Worm (Caenorhabditis elegans): ENCODE measurements around the gene T08G3.6.

The T08G3.6 gene

ce11 chrV:16433471-16433870 is 12.3 kb upstream of the T08G3.6 start, which contains the start of gene clec-234:
clec-234 (minus strand) TSS chrV:16433571.
- TF ChIP-seq zip-4 (GFP tag; optimal IDR thresholded peaks at IDR 0.05) (no peak), swsn-7 (tag; optimal IDR thresholded peaks at IDR 0.05) (no peak), fkh-10 (GFP tag; optimal IDR thresholded peaks at IDR 0.05) (no peak), xbp-1 (tag; optimal IDR thresholded peaks at IDR 0.05) (no peak), vab-15 (tag; optimal IDR thresholded peaks at IDR 0.05) (no peak), mdl-1 (tag; optimal IDR thresholded peaks at IDR 0.05) (no peak), ceh-63 (GFP tag; optimal IDR thresholded peaks at IDR 0.05) (no peak), isw-1 (GFP tag; IDR thresholded peaks at IDR 0.05) (no peak), ztf-11 (tag; optimal IDR thresholded peaks at IDR 0.05) (no peak), snu-23 (GFP tag; optimal IDR thresholded peaks at IDR 0.05) (no peak), nhr-12 (tag; optimal IDR thresholded peaks at IDR 0.05) (no peak), Y116A8C.19 (tag; optimal IDR thresholded peaks at IDR 0.05; ENCODE audit: borderline replicate concordance) (no peak), pqm-1 (tag; optimal IDR thresholded peaks at IDR 0.05) (no peak), nhr-11 (tag; optimal IDR thresholded peaks at IDR 0.05) (no peak)

DNA sequence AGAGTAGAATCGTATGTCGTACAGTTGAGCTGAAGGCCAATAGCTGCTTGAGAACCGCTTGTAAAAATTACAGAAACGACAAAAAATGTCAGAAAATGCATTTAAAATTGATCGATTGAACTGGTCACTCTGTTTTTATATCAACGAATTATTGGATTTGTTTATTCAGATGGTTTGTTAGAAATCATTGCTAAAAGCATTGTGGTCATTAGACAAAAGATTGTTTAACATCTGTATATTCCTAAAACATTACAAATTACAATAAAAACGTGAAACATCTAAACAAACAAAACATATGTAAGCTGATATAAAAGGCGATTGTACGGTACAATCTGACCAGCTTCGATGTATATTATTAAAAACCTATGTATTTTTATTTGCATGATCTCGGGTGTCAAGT is 10.3 kb upstream of the T08G3.6 start, which contains the start of the genes F26D2.13 and F26D2.14:
Gene F26D2.13, minus strand, starts transcription at position 101 of the 400 bp plus-strand sequence.
Gene F26D2.14, plus strand, starts transcription at position 346 of the 400 bp plus-strand sequence.
- TF ChIP-seq zip-4 (GFP tag; optimal IDR thresholded peaks at IDR 0.05) (no peak), dsc-1 (tag; optimal IDR thresholded peaks at IDR 0.05) (no peak), lin-35 (GFP tag; optimal IDR thresholded peaks at IDR 0.05) (no peak), aly-2 (tag; optimal IDR thresholded peaks at IDR 0.05) (no peak), nhr-19 (GFP tag; conservative IDR thresholded peaks at IDR 0.05) (no peak)

DNA sequence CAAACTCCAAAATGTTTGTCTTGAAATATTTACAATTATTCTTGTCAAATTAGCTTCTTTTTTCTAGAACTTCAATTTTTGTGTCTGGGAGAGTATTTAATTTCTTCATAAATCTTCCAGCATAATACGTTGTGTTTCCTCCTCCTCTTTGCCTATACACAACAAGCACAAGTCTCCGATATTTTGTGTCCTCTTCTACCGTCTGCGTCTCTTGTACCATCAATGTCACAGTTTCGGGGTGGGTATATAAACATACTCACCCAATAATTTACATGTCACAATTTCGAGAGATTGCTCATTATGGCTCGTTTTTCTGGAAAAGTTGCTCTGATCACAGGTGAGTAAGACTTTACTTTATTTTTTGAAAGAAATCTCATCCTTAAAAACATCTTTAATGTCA is 8.2 kb upstream of the T08G3.6 start, which contains the start of gene F26D2.15:
Gene F26D2.15, plus strand, starts transcription at position 301 of the 400 bp plus-strand sequence.
- no peak for TF ChIP-seq hpl-2 (GFP tag; optimal IDR thresholded peaks at IDR 0.05)
- no peak for TF ChIP-seq tlp-1 (tag; optimal IDR thresholded peaks at IDR 0.05)

ce11 chrV:16443626-16444025 is 2.1 kb upstream of the T08G3.6 start, which contains the start of gene srh-141:
srh-141 (plus strand) TSS chrV:16443926.
- TF ChIP-seq egl-13 (tag; optimal IDR thresholded peaks at IDR 0.05): no peak
- TF ChIP-seq ztf-11 (tag; optimal IDR thresholded peaks at IDR 0.05): no peak
- no peak for TF ChIP-seq nhr-20 (tag; optimal IDR thresholded peaks at IDR 0.05)

- no peak for TF ChIP-seq nhr-19 (GFP tag; conservative IDR thresholded peaks at IDR 0.05)
- no peak for TF ChIP-seq alr-1 (tag; optimal IDR thresholded peaks at IDR 0.05; ENCODE audit: borderline replicate concordance)
- no peak for TF ChIP-seq nhr-11 (tag; optimal IDR thresholded peaks at IDR 0.05)
- TF ChIP-seq mdl-1 (tag; optimal IDR thresholded peaks at IDR 0.05): no peak
- no peak for TF ChIP-seq ztf-11 (tag; optimal IDR thresholded peaks at IDR 0.05)
Measured at ce11 chrV:16446191-16446590, 415 bp downstream of the T08G3.6 start.

DNA sequence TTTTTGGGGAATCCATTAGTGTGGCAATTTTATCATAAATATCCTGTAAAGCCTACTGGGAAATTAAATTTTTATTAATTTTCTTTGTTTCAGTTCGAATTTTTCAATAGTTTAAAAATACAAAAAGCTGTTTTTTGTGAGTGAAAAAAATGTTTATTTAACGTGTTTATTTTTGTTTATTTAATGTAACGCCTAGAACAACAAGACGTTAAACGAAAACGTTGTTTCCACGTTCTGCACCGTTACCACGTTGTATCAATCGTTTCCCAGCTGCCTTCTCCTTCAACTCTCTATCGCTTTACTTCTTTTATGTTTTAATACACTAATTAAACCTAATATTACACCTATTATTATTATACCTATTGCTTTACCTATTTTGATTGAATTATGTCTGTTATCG is 2.0 kb downstream of the T08G3.6 start, which contains the start of gene T08G3.13:
Gene T08G3.13, plus strand, starts transcription at position 301 of the 400 bp plus-strand sequence.
- no peak for TF ChIP-seq ceh-63 (GFP tag; optimal IDR thresholded peaks at IDR 0.05)
- no peak for TF ChIP-seq nhr-11 (tag; optimal IDR thresholded peaks at IDR 0.05)
- TF ChIP-seq mep-1 (tag; optimal IDR thresholded peaks at IDR 0.05): no peak
- no peak for TF ChIP-seq ztf-11 (tag; optimal IDR thresholded peaks at IDR 0.05)
- TF ChIP-seq F16B12.6 (tag; optimal IDR thresholded peaks at IDR 0.05): no peak
- no peak for TF ChIP-seq dpl-1 (GFP tag; optimal IDR thresholded peaks at IDR 0.05)
- TF ChIP-seq ceh-88 (GFP tag; IDR thresholded peaks at IDR 0.05): no peak

DNA sequence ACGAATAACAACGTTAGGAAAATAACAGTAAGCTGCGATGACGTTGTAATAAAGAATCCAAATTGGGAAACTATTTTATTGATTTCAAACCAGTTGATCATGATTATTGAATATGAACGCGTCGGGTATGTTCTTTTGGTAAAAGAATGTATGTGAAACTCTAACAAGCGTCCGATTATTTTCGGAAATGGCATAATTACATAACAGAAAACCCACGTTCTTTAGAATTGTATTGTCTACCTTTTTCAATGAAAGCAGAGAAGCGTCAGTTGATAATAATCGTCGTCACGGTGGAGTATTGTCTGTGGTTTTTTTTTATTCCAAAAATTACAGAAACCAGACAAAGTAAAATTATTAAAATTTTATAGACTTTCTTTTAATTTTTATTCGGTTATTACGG is 9.3 kb downstream of the T08G3.6 start, which contains the start of gene str-14:
Gene str-14, minus strand, starts transcription at position 101 of the 400 bp plus-strand sequence.
- no peak for TF ChIP-seq C16A3.4 (tag; optimal IDR thresholded peaks at IDR 0.05)
- TF ChIP-seq tlp-1 (tag; optimal IDR thresholded peaks at IDR 0.05): no peak
- no peak for TF ChIP-seq ets-5 (GFP tag; IDR thresholded peaks at IDR 0.05)
- no peak for TF ChIP-seq snpc-4 (tag; optimal IDR thresholded peaks at IDR 0.05)
- no peak for TF ChIP-seq sptf-1 (tag; optimal IDR thresholded peaks at IDR 0.05)
- no peak for TF ChIP-seq efl-3 (GFP tag; optimal IDR thresholded peaks at IDR 0.05)
- TF ChIP-seq isw-1 (GFP tag; IDR thresholded peaks at IDR 0.05): no peak
- TF ChIP-seq nhr-84 (tag; optimal IDR thresholded peaks at IDR 0.05): no peak
- TF ChIP-seq egl-13 (tag; optimal IDR thresholded peaks at IDR 0.05): no peak
- no peak for TF ChIP-seq sup-37 (GFP tag; optimal IDR thresholded peaks at IDR 0.05)
- TF ChIP-seq pag-3 (tag; optimal IDR thresholded peaks at IDR 0.05; ENCODE audit: borderline replicate concordance, insufficient read depth): no peak
- TF ChIP-seq C04F5.9 (tag; optimal IDR thresholded peaks at IDR 0.05): no peak
- TF ChIP-seq zip-4 (GFP tag; optimal IDR thresholded peaks at IDR 0.05): no peak
- no peak for TF ChIP-seq lsy-2 (tag; optimal IDR thresholded peaks at IDR 0.05)
- no peak for TF ChIP-seq ceh-8 (GFP tag; optimal IDR thresholded peaks at IDR 0.05)
- TF ChIP-seq rnt-1 (tag; optimal IDR thresholded peaks at IDR 0.05): no peak
